Fruit fly (Drosophila melanogaster) whole organism, pupa: ENCODE data around the gene CG43249.
A peak's percentile ranks its signal among the peaks of the same experiment; 100 is the strongest.

Experiments used
- CG10348 ChIP-seq: fragments of 200-800 bp; sonication (Bioruptor generic); IDR thresholded peaks from 2 replicates; pipeline ENCODE4 v1.3.6; 2022; ENCODE audit warnings: missing biosample characterization, missing genetic modification characterization
- CG12605 ChIP-seq: fragments of 200-800 bp; sonication (Bioruptor generic); IDR thresholded peaks from 2 replicates; pipeline ENCODE4 v1.3.6; 2022; ENCODE audit warnings: missing biosample characterization, missing genetic modification characterization
- CG13204 ChIP-seq: fragments of 200-800 bp; sonication (Bioruptor generic); optimal IDR thresholded peaks from 2 replicates; lab custom pipeline; 2018; ENCODE audit warnings: missing biosample characterization, mild to moderate bottlenecking, missing genetic modification characterization, moderate library complexity
- CG14655 ChIP-seq: fragments of 200-800 bp; sonication (Bioruptor generic); optimal IDR thresholded peaks from 3 replicates; lab custom pipeline; 2017; ENCODE audit warnings: mild to moderate bottlenecking, missing biosample characterization, missing genetic modification reagents, missing genetic modification characterization
- CG15710 ChIP-seq: fragments of 200-800 bp; sonication (Bioruptor generic); optimal IDR thresholded peaks from 2 replicates; lab custom pipeline; 2018; ENCODE audit warnings: missing biosample characterization, mild to moderate bottlenecking, missing genetic modification characterization, moderate library complexity
- CG17806 ChIP-seq: fragments of 200-800 bp; sonication (Bioruptor generic); optimal IDR thresholded peaks from 2 replicates; lab custom pipeline; 2018; ENCODE audit warnings: missing biosample characterization, mild to moderate bottlenecking, missing genetic modification characterization, moderate library complexity
- CG32121 ChIP-seq: fragments of 200-800 bp; sonication (Bioruptor generic); IDR thresholded peaks from 2 replicates; pipeline ENCODE4 v1.3.6; 2022; ENCODE audit warnings: missing biosample characterization, missing genetic modification characterization
- CG34367 ChIP-seq: fragments of 200-800 bp; sonication (Bioruptor generic); optimal IDR thresholded peaks from 2 replicates; lab custom pipeline; 2018; ENCODE audit warnings: missing biosample characterization, mild to moderate bottlenecking, missing genetic modification characterization
- CG4496 ChIP-seq: fragments of 200-800 bp; sonication (Bioruptor generic); IDR thresholded peaks from 3 replicates; pipeline ENCODE4 v1.3.6; 2022; ENCODE audit warnings: missing biosample characterization, missing genetic modification characterization
- CG8159 ChIP-seq: fragments of 200-800 bp; sonication (Bioruptor generic); optimal IDR thresholded peaks from 3 replicates; lab custom pipeline; 2018; ENCODE audit warnings: missing biosample characterization, mild to moderate bottlenecking, missing genetic modification characterization, moderate library complexity
- CG8301 ChIP-seq: fragments of 200-800 bp; sonication (Bioruptor generic); optimal IDR thresholded peaks from 2 replicates; lab custom pipeline; 2018; ENCODE audit warnings: missing biosample characterization, mild to moderate bottlenecking, missing genetic modification characterization
- CG9948 ChIP-seq: fragments of 200-800 bp; sonication (Bioruptor generic); optimal IDR thresholded peaks from 2 replicates; lab custom pipeline; 2018; ENCODE audit warnings: missing biosample characterization, mild to moderate bottlenecking, missing genetic modification characterization, moderate library complexity
- EcR ChIP-seq: fragments of 200-800 bp; sonication (Bioruptor generic); optimal IDR thresholded peaks from 3 replicates; lab custom pipeline; 2019; ENCODE audit warnings: missing biosample characterization, missing genetic modification characterization, mild to moderate bottlenecking, moderate library complexity, missing genetic modification reagents
- Ets98B ChIP-seq: fragments of 200-800 bp; sonication (Bioruptor generic); IDR thresholded peaks from 2 replicates; pipeline ENCODE4 v1.3.6; 2022; ENCODE audit warnings: missing biosample characterization, missing genetic modification characterization
- Pif1A ChIP-seq: fragments of 200-800 bp; sonication (Bioruptor generic); optimal IDR thresholded peaks from 3 replicates; lab custom pipeline; 2016; ENCODE audit warnings: missing biosample characterization, missing genetic modification characterization
- Pif1B ChIP-seq: fragments of 200-800 bp; sonication (Bioruptor generic); optimal IDR thresholded peaks from 3 replicates; lab custom pipeline; 2016; ENCODE audit warnings: missing biosample characterization, missing genetic modification characterization
- Snoo ChIP-seq: fragments of 200-800 bp; sonication (Bioruptor generic); optimal IDR thresholded peaks from 3 replicates; lab custom pipeline; 2017; ENCODE audit warnings: missing biosample characterization, mild to moderate bottlenecking, missing genetic modification characterization, inconsistent platforms
- fd96Ca ChIP-seq: fragments of 200-800 bp; sonication (Bioruptor generic); IDR thresholded peaks from 3 replicates; pipeline ENCODE4 v1.3.6; 2022; ENCODE audit warnings: missing biosample characterization, missing genetic modification characterization
- gl ChIP-seq: fragments of 200-800 bp; sonication (Bioruptor generic); optimal IDR thresholded peaks from 2 replicates; lab custom pipeline; 2018; ENCODE audit warnings: missing biosample characterization, mild to moderate bottlenecking, missing genetic modification characterization
- rn ChIP-seq: fragments of 200-800 bp; sonication (Bioruptor generic); IDR thresholded peaks from 2 replicates; pipeline ENCODE4 v1.3.6; 2022; ENCODE audit warnings: missing biosample characterization, missing genetic modification characterization

CG43249 gene

dm6 chr3L:16334876-16335275, 30.8 kb downstream of the CG43249 start:
- TF ChIP-seq CG4496 (peak; percentile 69; the same call in 2 of the 3 replicates), CG14655 (GFP tag; lab: Kevin White, UChicago) (no peak), Ets98B (GFP tag; lab: Robert Waterston, UW) (no peak), CG8301 (tag; lab: Kevin White, UChicago) (no peak), EcR (peak; percentile 25), CG12605 (no peak), Snoo (tag; lab: Kevin White, UChicago) (no peak), CG13204 (no peak), rn (GFP tag; lab: Robert Waterston, UW) (no peak), CG10348 (no peak), gl (tag; lab: Kevin White, UChicago) (no peak), CG32121 (no peak), Pif1A (GFP tag; lab: Kevin White, UChicago) (no peak), CG15710 (no peak), fd96Ca (GFP tag; lab: Robert Waterston, UW) (0 out of 3 replicates have a peak, but pooled peaks have one; percentile 15), Pif1B (GFP tag; lab: Kevin White, UChicago) (no peak), CG17806 (tag; lab: Kevin White, UChicago) (no peak), CG34367 (no peak), CG8159 (tag; lab: Kevin White, UChicago) (no peak)
- TF ChIP-seq, all 21 proteins: peak for 3

- TF ChIP-seq gl (tag; lab: Kevin White, UChicago) (no peak), Pif1A (GFP tag; lab: Kevin White, UChicago) (no peak), fd96Ca (GFP tag; lab: Robert Waterston, UW) (no peak), CG32121 (no peak), EcR (no peak), Ets98B (GFP tag; lab: Robert Waterston, UW) (no peak), CG34367 (no peak), Pif1B (GFP tag; lab: Kevin White, UChicago) (no peak), CG4496 (no peak), CG13204 (no peak), CG10348 (no peak)
- TF ChIP-seq, all 21 proteins: peak for 0
These were observed 33.7 kb downstream of the CG43249 start for dm6 chr3L:16337739-16338138.

- no peak for TF ChIP-seq CG4496
- TF ChIP-seq Pif1B (GFP tag; lab: Kevin White, UChicago), result no peak
- no peak for TF ChIP-seq CG8301 (tag; lab: Kevin White, UChicago)
- TF ChIP-seq CG8159 (tag; lab: Kevin White, UChicago), result no peak
- TF ChIP-seq fd96Ca (GFP tag; lab: Robert Waterston, UW), result no peak
- TF ChIP-seq CG13204, result no peak
- no peak for TF ChIP-seq CG15710
- no peak for TF ChIP-seq CG9948 (tag; lab: Kevin White, UChicago)
- no peak for TF ChIP-seq CG10348
- no peak for TF ChIP-seq CG17806 (tag; lab: Kevin White, UChicago)
- no peak for TF ChIP-seq rn (GFP tag; lab: Robert Waterston, UW)
- no peak for TF ChIP-seq CG12605
- TF ChIP-seq gl (tag; lab: Kevin White, UChicago), result no peak
These were observed 34.6 kb downstream of the CG43249 start, which contains the start of gene CG4998 for dm6 chr3L:16338703-16339102. CG4998 (plus strand) TSS chr3L:16339003.

dm6 chr3L:16339463-16339862, 35.4 kb downstream of the CG43249 start:
- TF ChIP-seq CG15710 (no peak), CG12605 (no peak), EcR (no peak), CG4496 (no peak), CG8159 (tag; lab: Kevin White, UChicago) (no peak), CG17806 (tag; lab: Kevin White, UChicago) (no peak), CG32121 (no peak), Pif1B (GFP tag; lab: Kevin White, UChicago) (no peak), Ets98B (GFP tag; lab: Robert Waterston, UW) (no peak; the same call in 1 of the 2 replicates), gl (tag; lab: Kevin White, UChicago) (no peak), CG34367 (no peak), CG10348 (no peak)

DNA sequence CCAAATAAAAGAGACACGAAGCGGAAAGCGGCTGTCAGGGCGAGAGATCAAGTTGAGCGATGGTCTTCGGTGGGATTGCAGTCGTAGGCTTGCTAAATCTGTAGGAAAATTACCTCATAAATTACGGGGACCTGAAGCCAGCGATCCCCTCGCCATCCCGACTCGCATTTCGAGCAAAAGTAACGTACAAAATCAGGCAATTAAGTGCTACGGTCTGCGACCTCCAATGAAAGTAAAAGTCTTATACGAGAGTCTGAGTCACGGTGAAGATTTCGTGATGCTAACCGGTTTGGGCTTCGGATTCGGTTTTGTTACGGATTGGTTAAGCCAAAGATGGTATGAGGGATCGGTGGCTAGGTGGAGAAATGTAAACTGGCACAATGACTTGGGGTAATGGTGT, 35.8 kb downstream of the CG43249 start:
- no peak for TF ChIP-seq CG8159 (tag; lab: Kevin White, UChicago)
- TF ChIP-seq CG9948 (tag; lab: Kevin White, UChicago), result no peak
- peak; percentile 35 for TF ChIP-seq EcR
- TF ChIP-seq CG32121, result no peak
- TF ChIP-seq CG17806 (tag; lab: Kevin White, UChicago), result no peak
- no peak for TF ChIP-seq CG10348

dm6 chr3L:16346023-16346422, 41.9 kb downstream of the CG43249 start, which contains the start of gene CG33257:
CG33257 (plus strand) TSS chr3L:16346323.
- TF ChIP-seq CG17806 (tag; lab: Kevin White, UChicago) (no peak), Pif1A (GFP tag; lab: Kevin White, UChicago) (no peak), Snoo (tag; lab: Kevin White, UChicago) (no peak), CG8301 (tag; lab: Kevin White, UChicago) (no peak), rn (GFP tag; lab: Robert Waterston, UW) (no peak), CG15710 (no peak), Pif1B (GFP tag; lab: Kevin White, UChicago) (no peak), Ets98B (GFP tag; lab: Robert Waterston, UW) (no peak), CG12605 (no peak), CG8159 (tag; lab: Kevin White, UChicago) (no peak), CG4496 (no peak)

DNA sequence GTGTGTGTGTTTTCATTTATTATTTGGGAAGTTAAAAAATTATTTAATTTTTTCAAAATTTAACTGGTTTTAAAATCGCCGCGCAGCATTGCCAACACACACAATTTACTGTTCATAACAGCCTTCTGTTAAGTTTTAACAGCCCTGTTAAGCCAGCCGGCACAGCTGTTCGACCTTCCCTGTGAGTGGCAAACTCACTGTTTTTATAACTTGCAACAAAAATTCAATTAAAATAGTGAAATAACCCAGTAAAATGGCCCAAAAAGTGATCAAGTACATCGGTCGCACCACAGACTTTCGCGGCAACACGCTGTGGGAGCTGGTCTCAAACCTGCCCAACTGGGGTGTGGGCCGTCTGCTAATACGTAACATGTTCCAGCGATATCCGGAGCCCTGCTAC, 43.8 kb downstream of the CG43249 start, which contains the start of gene mRpS34:
TSS of gene mRpS34 (plus strand) at position 161 of the 400 bp plus-strand sequence.
- no peak for TF ChIP-seq Ets98B (GFP tag; lab: Robert Waterston, UW)
- no peak for TF ChIP-seq Pif1A (GFP tag; lab: Kevin White, UChicago)
- TF ChIP-seq CG4496, result no peak
